Fruit fly (Drosophila melanogaster) whole organism, embryonic: ENCODE measurements around the gene CG4278.

ENCODE experiments used
- Adf1 ChIP-seq: fragments of 200-800 bp; sonication (Bioruptor generic); IDR thresholded peaks from 2 replicates; pipeline ENCODE4 v1.3.6; 2022; ENCODE audit warnings: missing biosample characterization, missing genetic modification characterization
- Atf-2 ChIP-seq: fragments of 200-800 bp; sonication (Bioruptor generic); optimal IDR thresholded peaks from 2 replicates; lab custom pipeline; 2016; ENCODE audit warnings: missing biosample characterization, missing genetic modification characterization
- Bgb ChIP-seq: fragments of 200-800 bp; sonication (Bioruptor generic); IDR thresholded peaks from 2 replicates; pipeline ENCODE4 v1.3.6; 2022; ENCODE audit warnings: missing biosample characterization, missing genetic modification characterization; ENCODE audit not compliant: partially characterized antibody
- CG10543 ChIP-seq: fragments of 200-800 bp; sonication (Bioruptor generic); optimal IDR thresholded peaks from 3 replicates; lab custom pipeline; 2017; ENCODE audit warnings: missing biosample characterization, mild to moderate bottlenecking, missing genetic modification characterization, moderate library complexity
- CG11456 ChIP-seq: fragments of 200-800 bp; sonication (Bioruptor generic); IDR thresholded peaks from 3 replicates; pipeline ENCODE4 v1.3.6; 2022; ENCODE audit warnings: missing biosample characterization, missing genetic modification characterization
- CG11560 ChIP-seq: fragments of 200-800 bp; sonication (Bioruptor generic); IDR thresholded peaks from 3 replicates; pipeline ENCODE4 v1.3.6; 2022; ENCODE audit warnings: missing biosample characterization, missing genetic modification characterization
- CG12219 ChIP-seq: fragments of 200-800 bp; sonication (Bioruptor generic); optimal IDR thresholded peaks from 3 replicates; lab custom pipeline; 2018; ENCODE audit warnings: missing biosample characterization, mild to moderate bottlenecking, missing genetic modification characterization
- CG13424 ChIP-seq: fragments of 200-800 bp; sonication (Bioruptor generic); optimal IDR thresholded peaks from 2 replicates; lab custom pipeline; 2019; ENCODE audit warnings: missing biosample characterization, mild to moderate bottlenecking, missing genetic modification characterization, moderate library complexity
- CG13775 ChIP-seq: fragments of 200-800 bp; sonication (Bioruptor generic); optimal IDR thresholded peaks from 3 replicates; lab custom pipeline; 2017; ENCODE audit warnings: missing biosample characterization, mild to moderate bottlenecking, missing genetic modification characterization
- CG17328 ChIP-seq: fragments of 200-800 bp; sonication (Bioruptor generic); IDR thresholded peaks from 2 replicates; pipeline ENCODE4 v1.3.6; 2022; ENCODE audit warnings: missing biosample characterization, missing genetic modification characterization
- CG17359 ChIP-seq: fragments of 200-800 bp; sonication (Bioruptor generic); optimal IDR thresholded peaks from 3 replicates; lab custom pipeline; 2018; ENCODE audit warnings: missing biosample characterization, mild to moderate bottlenecking, missing genetic modification characterization, moderate library complexity
- CG17361 ChIP-seq: fragments of 200-800 bp; sonication (Bioruptor generic); IDR thresholded peaks from 3 replicates; pipeline ENCODE4 v1.3.6; 2022; ENCODE audit warnings: missing biosample characterization, missing genetic modification characterization
- CG2199 ChIP-seq: fragments of 200-800 bp; sonication (Bioruptor generic); IDR thresholded peaks from 3 replicates; pipeline ENCODE4 v1.3.6; 2022; ENCODE audit warnings: missing biosample characterization, missing genetic modification characterization
- CG42726 ChIP-seq: fragments of 200-800 bp; sonication (Bioruptor generic); IDR thresholded peaks from 2 replicates; pipeline ENCODE4 v1.3.6; 2022; ENCODE audit warnings: missing biosample characterization, missing genetic modification characterization; ENCODE audit not compliant: partially characterized antibody
- CG7357 ChIP-seq: fragments of 200-800 bp; sonication (Bioruptor generic); IDR thresholded peaks from 3 replicates; pipeline ENCODE4 v1.3.6; 2022; ENCODE audit warnings: missing biosample characterization, missing genetic modification characterization
- CG7745 ChIP-seq: fragments of 200-800 bp; sonication (Bioruptor generic); optimal IDR thresholded peaks from 2 replicates; lab custom pipeline; 2018; ENCODE audit warnings: missing biosample characterization, mild to moderate bottlenecking, missing genetic modification characterization, moderate library complexity
- CG9609 ChIP-seq: fragments of 200-800 bp; sonication (Bioruptor generic); optimal IDR thresholded peaks from 3 replicates; lab custom pipeline; 2016; ENCODE audit warnings: missing biosample characterization, missing genetic modification characterization
- CG9797 ChIP-seq: fragments of 200-800 bp; sonication (Bioruptor generic); optimal IDR thresholded peaks from 3 replicates; lab custom pipeline; 2018; ENCODE audit warnings: missing biosample characterization, mild to moderate bottlenecking, missing genetic modification characterization
- Camta ChIP-seq: fragments of 200-800 bp; sonication (Bioruptor generic); optimal IDR thresholded peaks from 2 replicates; lab custom pipeline; 2016; ENCODE audit warnings: missing biosample characterization, missing genetic modification characterization
- HLH54F ChIP-seq: fragments of 200-800 bp; sonication (Bioruptor generic); optimal IDR thresholded peaks from 3 replicates; lab custom pipeline; 2016; ENCODE audit warnings: missing biosample characterization, missing genetic modification characterization
- NK7.1 ChIP-seq: fragments of 200-800 bp; sonication (Bioruptor generic); optimal IDR thresholded peaks from 3 replicates; lab custom pipeline; 2016; ENCODE audit warnings: missing biosample characterization, missing genetic modification characterization
- NfI ChIP-seq: fragments of 200-800 bp; sonication (Bioruptor generic); optimal IDR thresholded peaks from 3 replicates; lab custom pipeline; 2018; ENCODE audit warnings: missing biosample characterization, mild to moderate bottlenecking, missing genetic modification characterization, moderate library complexity
- Oaz ChIP-seq: fragments of 200-800 bp; sonication (Bioruptor generic); IDR thresholded peaks from 2 replicates; pipeline ENCODE4 v1.3.6; 2022; ENCODE audit warnings: missing biosample characterization, missing genetic modification characterization
- Rfx ChIP-seq: fragments of 200-800 bp; sonication (Bioruptor generic); IDR thresholded peaks from 2 replicates; pipeline ENCODE4 v1.3.6; 2022; ENCODE audit warnings: missing biosample characterization, missing genetic modification characterization
- Sry-δ ChIP-seq: fragments of 200-800 bp; sonication (Bioruptor generic); optimal IDR thresholded peaks from 2 replicates; lab custom pipeline; 2016; ENCODE audit warnings: missing biosample characterization, missing genetic modification characterization
- Vsx1 ChIP-seq: fragments of 200-800 bp; sonication (Bioruptor generic); optimal IDR thresholded peaks from 2 replicates; lab custom pipeline; 2017; ENCODE audit warnings: missing biosample characterization, mild to moderate bottlenecking, missing genetic modification characterization, missing genetic modification reagents
- bab2 ChIP-seq: fragments of 200-800 bp; sonication (Bioruptor generic); optimal IDR thresholded peaks from 2 replicates; lab custom pipeline; 2016; ENCODE audit warnings: missing biosample characterization, missing genetic modification characterization
- cg ChIP-seq: fragments of 200-800 bp; sonication (Bioruptor generic); optimal IDR thresholded peaks from 3 replicates; lab custom pipeline; 2019; ENCODE audit warnings: missing biosample characterization, mild to moderate bottlenecking, missing genetic modification characterization, moderate library complexity
- dm ChIP-seq: fragments of 200-800 bp; sonication (Bioruptor generic); optimal IDR thresholded peaks from 3 replicates; lab custom pipeline; 2016; ENCODE audit warnings: missing biosample characterization, missing genetic modification characterization
- eve ChIP-seq, 2 experiments: fragments of >200 bp; optimal IDR thresholded peaks; 2 replicates each; lab custom pipeline; 2017; ENCODE audit warnings: missing biosample characterization in 2 of 2, missing genetic modification characterization in 2 of 2
- ftz-f1 ChIP-seq: fragments of 200-800 bp; sonication (Bioruptor generic); optimal IDR thresholded peaks from 2 replicates; lab custom pipeline; 2016; ENCODE audit warnings: missing biosample characterization, missing genetic modification characterization
- gfzf ChIP-seq: fragments of 200-800 bp; sonication (Bioruptor generic); optimal IDR thresholded peaks from 2 replicates; lab custom pipeline; 2016; ENCODE audit warnings: missing biosample characterization, mild to moderate bottlenecking, missing genetic modification characterization, moderate library complexity
- gro ChIP-seq: fragments of 200-800 bp; sonication (Bioruptor generic); optimal IDR thresholded peaks from 2 replicates; lab custom pipeline; 2016; ENCODE audit warnings: missing biosample characterization, missing genetic modification characterization
- hkb ChIP-seq, 2 experiments: fragments of 200-800 bp in 1 of 2; fragments of >200 bp in 1 of 2; sonication (Bioruptor generic) in 1 of 2; IDR thresholded peaks in 1 of 2; optimal IDR thresholded peaks in 1 of 2; 2 replicates each; pipeline versions ENCODE4 v1.3.6 to Lab custom; 2017 to 2022; ENCODE audit warnings: missing biosample characterization in 1 of 2, missing genetic modification characterization in 1 of 2
- lmd ChIP-seq: fragments of 200-800 bp; sonication (Bioruptor generic); IDR thresholded peaks from 2 replicates; pipeline ENCODE4 v1.3.6; 2022; ENCODE audit warnings: missing biosample characterization, missing genetic modification characterization
- mirr ChIP-seq: fragments of 200-800 bp; sonication (Bioruptor generic); optimal IDR thresholded peaks from 3 replicates; lab custom pipeline; 2018; ENCODE audit warnings: missing biosample characterization, mild to moderate bottlenecking, missing genetic modification characterization
- oc ChIP-seq: fragments of 200-800 bp; sonication (Bioruptor generic); optimal IDR thresholded peaks from 2 replicates; lab custom pipeline; 2018; ENCODE audit warnings: missing biosample characterization, mild to moderate bottlenecking, missing genetic modification characterization, moderate library complexity
- onecut ChIP-seq: fragments of 200-800 bp; sonication (Bioruptor generic); IDR thresholded peaks from 2 replicates; pipeline ENCODE4 v1.3.6; 2022; ENCODE audit warnings: missing biosample characterization, missing genetic modification characterization
- peb ChIP-seq: fragments of 200-800 bp; sonication (Bioruptor generic); IDR thresholded peaks from 2 replicates; pipeline ENCODE4 v1.3.6; 2022; ENCODE audit warnings: missing biosample characterization, missing genetic modification characterization
- pho ChIP-seq: fragments of 200-800 bp; sonication (Bioruptor generic); optimal IDR thresholded peaks from 2 replicates; lab custom pipeline; 2016; ENCODE audit warnings: missing biosample characterization, missing genetic modification characterization
- pzg ChIP-seq: fragments of 200-800 bp; sonication (Bioruptor generic); optimal IDR thresholded peaks from 3 replicates; lab custom pipeline; 2018; ENCODE audit warnings: missing biosample characterization, mild to moderate bottlenecking, missing genetic modification characterization, moderate library complexity
- ranshi ChIP-seq: fragments of 200-800 bp; sonication (Bioruptor generic); IDR thresholded peaks from 2 replicates; pipeline ENCODE4 v1.3.6; 2022; ENCODE audit warnings: missing biosample characterization, missing genetic modification characterization
- sd ChIP-seq: fragments of 200-800 bp; sonication (Bioruptor generic); optimal IDR thresholded peaks from 3 replicates; lab custom pipeline; 2018; ENCODE audit warnings: missing biosample characterization, mild to moderate bottlenecking, missing genetic modification characterization, moderate library complexity
- sug ChIP-seq: fragments of 200-800 bp; optimal IDR thresholded peaks from 2 replicates; lab custom pipeline; 2019; ENCODE audit warnings: missing biosample characterization, mild to moderate bottlenecking, missing genetic modification characterization, moderate library complexity
- tin ChIP-seq: fragments of 200-800 bp; sonication (Bioruptor generic); optimal IDR thresholded peaks from 3 replicates; lab custom pipeline; 2016; ENCODE audit warnings: missing biosample characterization, missing genetic modification characterization
- trem ChIP-seq: fragments of 200-800 bp; optimal IDR thresholded peaks from 3 replicates; lab custom pipeline; 2019; ENCODE audit warnings: missing biosample characterization, mild to moderate bottlenecking, missing genetic modification characterization, moderate library complexity
- wek ChIP-seq: fragments of 200-800 bp; sonication (Bioruptor generic); optimal IDR thresholded peaks from 3 replicates; lab custom pipeline; 2018; ENCODE audit warnings: missing biosample characterization, mild to moderate bottlenecking, missing genetic modification characterization, moderate library complexity
- yki ChIP-seq: fragments of >200 bp; optimal IDR thresholded peaks from 3 replicates; lab custom pipeline; 2018
- z ChIP-seq: fragments of 200-800 bp; sonication (Bioruptor generic); IDR thresholded peaks from 3 replicates; pipeline ENCODE4 v1.3.6; 2022; ENCODE audit warnings: missing biosample characterization, missing genetic modification characterization
- zfh2 ChIP-seq: fragments of 200-800 bp; sonication (Bioruptor generic); optimal IDR thresholded peaks from 2 replicates; lab custom pipeline; 2016; ENCODE audit warnings: missing biosample characterization, missing genetic modification characterization

CG4278 gene

DNA sequence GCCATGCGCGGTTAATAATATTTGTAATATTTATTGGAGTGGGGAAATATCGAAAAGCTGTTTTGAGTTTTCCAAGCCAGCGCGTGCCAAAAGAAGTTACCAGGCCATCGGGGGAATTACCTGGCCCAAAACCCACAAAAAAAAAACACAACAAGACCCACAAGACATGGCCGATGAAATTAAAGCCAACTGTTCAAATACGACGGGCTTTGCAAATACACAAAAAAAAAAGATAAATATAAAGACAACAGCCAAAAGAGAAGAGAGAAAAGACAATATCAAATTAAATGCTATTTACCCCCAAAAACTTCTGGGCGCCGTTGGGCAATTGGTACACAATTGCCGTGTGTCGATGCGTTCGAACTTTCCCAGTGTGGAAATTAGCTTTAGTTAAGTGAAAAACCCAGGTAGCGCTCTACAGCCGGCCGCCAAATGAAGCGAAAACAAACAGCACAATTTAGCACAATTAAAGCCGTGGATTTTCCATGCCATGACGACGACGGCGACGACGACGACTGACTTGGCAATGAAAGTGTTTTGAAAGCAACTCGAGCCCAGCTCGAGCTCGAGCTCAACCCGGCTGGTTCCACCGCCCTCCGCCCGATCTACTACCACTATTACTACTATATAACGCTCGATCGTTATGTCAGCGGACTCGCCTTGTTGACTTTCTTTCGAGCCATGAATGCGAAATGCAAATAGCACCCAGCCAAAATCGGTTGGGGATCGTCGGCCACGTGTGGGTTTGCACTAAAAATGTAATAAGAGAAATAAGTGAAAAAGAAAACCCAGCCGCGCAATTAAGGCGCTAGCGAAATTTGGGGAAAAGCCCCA, 8.9 kb upstream of the CG4278 start (continued):
- TF ChIP-seq lmd (GFP tag; lab: Robert Waterston, UW) (no peak), NfI (GFP tag; lab: Kevin White, UChicago) (no peak), trem (tag; lab: Kevin White, UChicago) (no peak), zfh2 (GFP tag; lab: Kevin White, UChicago) (no peak), Adf1 (GFP tag; lab: Robert Waterston, UW) (no peak), yki (lab: Kevin White, UChicago) (no peak), peb (GFP tag; lab: Robert Waterston, UW) (no peak), sug (tag; lab: Kevin White, UChicago) (no peak), Sry-δ (GFP tag; lab: Kevin White, UChicago) (no peak), CG13424 (tag; lab: Kevin White, UChicago) (peak; percentile 26), NK7.1 (GFP tag; lab: Kevin White, UChicago) (peak; percentile 40), CG7745 (tag; lab: Kevin White, UChicago) (no peak), hkb (optimal IDR thresholded peaks at IDR 0.05; lab: Kevin White, UChicago) (no peak), hkb (GFP tag; IDR thresholded peaks at IDR 0.05; lab: Robert Waterston, UW) (peak; percentile 57), pho (GFP tag; lab: Kevin White, UChicago) (peak; percentile 39), CG9797 (GFP tag; lab: Kevin White, UChicago) (no peak), gfzf (GFP tag; lab: Kevin White, UChicago) (no peak), ftz-f1 (no peak), Oaz (GFP tag; lab: Robert Waterston, UW) (no peak), Rfx (GFP tag; lab: Robert Waterston, UW) (peak; percentile 55; the same call in 1 of the 2 replicates), CG17361 (GFP tag; lab: Robert Waterston, UW) (no peak), z (GFP tag; lab: Robert Waterston, UW) (no peak), CG42726 (GFP tag; lab: Robert Waterston, UW) (no peak; the same call in 1 of the 2 replicates), pzg (GFP tag; lab: Kevin White, UChicago) (no peak), Atf-2 (GFP tag; lab: Kevin White, UChicago) (no peak), CG17359 (tag; lab: Kevin White, UChicago) (peak; percentile 52), CG12219 (GFP tag; lab: Kevin White, UChicago) (no peak), Vsx1 (GFP tag; lab: Kevin White, UChicago) (peak; percentile 77), Camta (GFP tag; lab: Kevin White, UChicago) (peak; percentile 4), ranshi (GFP tag; lab: Robert Waterston, UW) (no peak; the same call in 1 of the 2 replicates), mirr (GFP tag; lab: Kevin White, UChicago) (no peak), oc (tag; lab: Kevin White, UChicago) (no peak), CG17328 (GFP tag; lab: Robert Waterston, UW) (no peak), CG9609 (GFP tag; lab: Kevin White, UChicago) (no peak), Bgb (GFP tag; lab: Robert Waterston, UW) (no peak), CG7357 (GFP tag; lab: Robert Waterston, UW) (no peak), CG11456 (GFP tag; lab: Robert Waterston, UW) (no peak), CG2199 (GFP tag; lab: Robert Waterston, UW) (no peak), dm (GFP tag; lab: Kevin White, UChicago) (no peak), HLH54F (no peak), bab2 (GFP tag; lab: Kevin White, UChicago) (no peak), CG10543 (GFP tag; lab: Kevin White, UChicago) (peak; percentile 79), CG11560 (tag; lab: Robert Waterston, UW) (no peak), eve (GFP tag; optimal IDR thresholded peaks at IDR 0.05; lab: Kevin White, UChicago) (peak in 1 of 2 experiments; percentile 34), sd (no peak), gro (peak; percentile 39), cg (GFP tag; lab: Kevin White, UChicago) (no peak), tin (GFP tag; lab: Kevin White, UChicago) (no peak), onecut (GFP tag; lab: Robert Waterston, UW) (peak; percentile 47), CG13775 (no peak), wek (GFP tag; lab: Kevin White, UChicago) (peak; percentile 72)
